Fruit fly (Drosophila melanogaster) whole organism, prepupa: ENCODE measurements around the gene Polr3H.

Source experiments
- CG11762 ChIP-seq: fragments of 200-800 bp; sonication (Bioruptor generic); optimal IDR thresholded peaks from 3 replicates; lab custom pipeline; 2016; ENCODE audit warnings: missing biosample characterization, missing genetic modification characterization; ENCODE audit not compliant: insufficient read depth
- CG11902 ChIP-seq: fragments of 200-800 bp; sonication (Bioruptor generic); optimal IDR thresholded peaks from 3 replicates; lab custom pipeline; 2016; ENCODE audit warnings: missing biosample characterization, missing genetic modification characterization
- CG32006 ChIP-seq: fragments of 200-800 bp; sonication (Bioruptor generic); optimal IDR thresholded peaks from 3 replicates; lab custom pipeline; 2017; ENCODE audit warnings: missing biosample characterization, mild to moderate bottlenecking, missing genetic modification characterization
- CG6854 ChIP-seq: fragments of 200-800 bp; sonication (Bioruptor generic); optimal IDR thresholded peaks from 2 replicates; lab custom pipeline; 2017; ENCODE audit warnings: missing biosample characterization, mild to moderate bottlenecking, missing genetic modification characterization
- CG8119 ChIP-seq: fragments of 200-800 bp; sonication (Bioruptor generic); IDR thresholded peaks from 3 replicates; pipeline ENCODE4 v1.3.6; 2022; ENCODE audit warnings: missing biosample characterization, missing genetic modification characterization
- CG8632 ChIP-seq: fragments of 200-800 bp; sonication (Bioruptor generic); optimal IDR thresholded peaks from 3 replicates; lab custom pipeline; 2016; ENCODE audit warnings: missing biosample characterization, missing genetic modification characterization
- Gug ChIP-seq: fragments of 200-800 bp; sonication (Bioruptor generic); IDR thresholded peaks from 2 replicates; pipeline ENCODE4 v1.3.6; 2022; ENCODE audit warnings: missing biosample characterization, missing genetic modification characterization
- Hr39 ChIP-seq: fragments of 200-800 bp; sonication (Bioruptor generic); optimal IDR thresholded peaks from 2 replicates; lab custom pipeline; 2016; ENCODE audit warnings: missing biosample characterization, missing genetic modification characterization
- Sox102F ChIP-seq: fragments of 200-800 bp; sonication (Bioruptor generic); optimal IDR thresholded peaks from 2 replicates; lab custom pipeline; 2016; ENCODE audit warnings: missing biosample characterization, mild to moderate bottlenecking, missing genetic modification characterization
- fd85E ChIP-seq: fragments of 200-800 bp; sonication (Bioruptor generic); optimal IDR thresholded peaks from 3 replicates; lab custom pipeline; 2016; ENCODE audit warnings: missing biosample characterization, missing genetic modification characterization
- fkh ChIP-seq: fragments of 200-800 bp; sonication (Bioruptor generic); optimal IDR thresholded peaks from 3 replicates; lab custom pipeline; 2017; ENCODE audit warnings: missing biosample characterization, mild to moderate bottlenecking, missing genetic modification characterization, moderate library complexity
- topi ChIP-seq: fragments of 200-800 bp; sonication (Bioruptor generic); optimal IDR thresholded peaks from 3 replicates; lab custom pipeline; 2016; ENCODE audit warnings: missing biosample characterization, missing genetic modification characterization

DNA sequence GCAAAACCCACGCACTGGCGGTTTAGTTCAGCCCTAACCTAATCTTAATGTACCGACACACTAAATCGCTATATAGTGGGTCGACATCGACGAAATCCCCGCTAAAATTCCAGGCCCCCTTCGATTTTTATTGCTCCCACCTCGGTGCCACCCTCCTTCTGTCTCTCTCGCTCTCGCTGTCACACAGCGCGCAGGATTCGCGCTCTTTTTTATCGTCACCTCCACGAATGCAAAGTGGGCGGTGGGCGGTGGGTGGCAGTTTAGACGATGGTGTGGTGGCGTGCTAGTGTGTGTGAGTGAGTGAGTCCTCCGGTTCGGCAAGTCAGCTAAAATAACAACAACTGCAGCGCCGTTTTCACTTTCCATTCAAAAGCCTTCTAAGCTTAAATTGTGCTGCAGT is 46.5 kb upstream of the Polr3H start:
- TF ChIP-seq CG11762 (GFP tag; lab: Kevin White, UChicago): no peak
- TF ChIP-seq topi (GFP tag; lab: Kevin White, UChicago): no peak
- no peak for TF ChIP-seq Sox102F (GFP tag; lab: Kevin White, UChicago)
- no peak for TF ChIP-seq fd85E (GFP tag; lab: Kevin White, UChicago)
- TF ChIP-seq CG8119 (GFP tag; lab: Robert Waterston, UW): no peak
- TF ChIP-seq CG6854 (GFP tag; lab: Kevin White, UChicago): no peak
- TF ChIP-seq Hr39 (GFP tag; lab: Kevin White, UChicago): no peak
- no peak for TF ChIP-seq CG8632
- no peak for TF ChIP-seq Gug (GFP tag; lab: Robert Waterston, UW)
- no peak for TF ChIP-seq CG11902 (GFP tag; lab: Kevin White, UChicago)
- no peak for TF ChIP-seq CG32006 (GFP tag; lab: Kevin White, UChicago)
- TF ChIP-seq fkh (GFP tag; lab: Kevin White, UChicago): no peak
